Fruit fly (Drosophila melanogaster) whole organism, embryonic: Measurements from ENCODE around the gene CG12522.
A peak's percentile ranks its signal among the peaks of the same experiment; 100 is the strongest.

Experiments used
- Bdp1 ChIP-seq: fragments of 200-800 bp; sonication (Bioruptor generic); optimal IDR thresholded peaks from 3 replicates; lab custom pipeline; 2016; ENCODE audit warnings: missing biosample characterization, missing genetic modification characterization
- CG10147 ChIP-seq: fragments of 200-800 bp; sonication (Bioruptor generic); optimal IDR thresholded peaks from 2 replicates; lab custom pipeline; 2019; ENCODE audit warnings: missing biosample characterization, mild to moderate bottlenecking, missing genetic modification characterization, moderate library complexity
- CG1024 ChIP-seq: fragments of 200-800 bp; sonication (Bioruptor generic); IDR thresholded peaks from 2 replicates; pipeline ENCODE4 v1.3.6; 2022; ENCODE audit warnings: missing biosample characterization, missing genetic modification characterization
- CG10267 ChIP-seq: fragments of 200-800 bp; sonication (Bioruptor generic); optimal IDR thresholded peaks from 2 replicates; lab custom pipeline; 2018; ENCODE audit warnings: missing biosample characterization, mild to moderate bottlenecking, missing genetic modification characterization, moderate library complexity
- CG12769 ChIP-seq: fragments of 200-800 bp; sonication (Bioruptor generic); optimal IDR thresholded peaks from 2 replicates; lab custom pipeline; 2019; ENCODE audit warnings: missing biosample characterization, mild to moderate bottlenecking, missing genetic modification characterization, moderate library complexity
- CG13775 ChIP-seq: fragments of 200-800 bp; sonication (Bioruptor generic); optimal IDR thresholded peaks from 3 replicates; lab custom pipeline; 2017; ENCODE audit warnings: missing biosample characterization, mild to moderate bottlenecking, missing genetic modification characterization
- CG17612 ChIP-seq: fragments of 200-800 bp; sonication (Bioruptor generic); IDR thresholded peaks from 2 replicates; pipeline ENCODE4 v1.3.6; 2022; ENCODE audit warnings: missing biosample characterization, missing genetic modification characterization
- CG1792 ChIP-seq: fragments of 200-800 bp; sonication (Bioruptor generic); optimal IDR thresholded peaks from 2 replicates; lab custom pipeline; 2016; ENCODE audit warnings: missing biosample characterization, missing genetic modification characterization
- CG18764 ChIP-seq: fragments of 200-800 bp; sonication (Bioruptor generic); optimal IDR thresholded peaks from 3 replicates; lab custom pipeline; 2016; ENCODE audit warnings: missing biosample characterization, missing genetic modification characterization
- CG32767 ChIP-seq: fragments of 200-800 bp; sonication (Bioruptor generic); IDR thresholded peaks from 2 replicates; pipeline ENCODE4 v1.3.6; 2022; ENCODE audit warnings: missing biosample characterization, missing genetic modification characterization
- CG34422 ChIP-seq: fragments of 200-800 bp; sonication (Bioruptor generic); IDR thresholded peaks from 3 replicates; pipeline ENCODE4 v1.3.6; 2022; ENCODE audit warnings: missing biosample characterization, missing genetic modification characterization
- CG3847 ChIP-seq: fragments of 200-800 bp; sonication (Bioruptor generic); IDR thresholded peaks from 2 replicates; pipeline ENCODE4 v1.3.6; 2022; ENCODE audit warnings: missing biosample characterization, missing genetic modification characterization
- CG4404 ChIP-seq: fragments of 200-800 bp; sonication (Bioruptor generic); IDR thresholded peaks from 2 replicates; pipeline ENCODE4 v1.3.6; 2022; ENCODE audit warnings: missing biosample characterization, missing genetic modification characterization
- CG6175 ChIP-seq: fragments of 200-800 bp; sonication (Bioruptor generic); IDR thresholded peaks from 3 replicates; pipeline ENCODE4 v1.3.6; 2022; ENCODE audit warnings: missing biosample characterization, missing genetic modification characterization
- CG6254 ChIP-seq: fragments of 200-800 bp; sonication (Bioruptor generic); optimal IDR thresholded peaks from 3 replicates; lab custom pipeline; 2017; ENCODE audit warnings: mild to moderate bottlenecking, missing biosample characterization, missing genetic modification reagents, missing genetic modification characterization
- CG7357 ChIP-seq: fragments of 200-800 bp; sonication (Bioruptor generic); IDR thresholded peaks from 3 replicates; pipeline ENCODE4 v1.3.6; 2022; ENCODE audit warnings: missing biosample characterization, missing genetic modification characterization
- CG9215 ChIP-seq: fragments of 200-800 bp; sonication (Bioruptor generic); IDR thresholded peaks from 2 replicates; pipeline ENCODE4 v1.3.6; 2022; ENCODE audit warnings: missing biosample characterization, missing genetic modification characterization
- CkIIα-i1 ChIP-seq: fragments of 200-800 bp; sonication (Bioruptor generic); IDR thresholded peaks from 2 replicates; pipeline ENCODE4 v1.3.6; 2022; ENCODE audit warnings: missing biosample characterization, missing genetic modification characterization
- CoRest ChIP-seq: fragments of 200-800 bp; sonication (Bioruptor generic); optimal IDR thresholded peaks from 3 replicates; lab custom pipeline; 2018; ENCODE audit warnings: missing biosample characterization, mild to moderate bottlenecking, missing genetic modification characterization, moderate library complexity
- Dfd ChIP-seq, 2 experiments: fragments of >200 bp; optimal IDR thresholded peaks; 2 replicates each; lab custom pipeline; 2017; ENCODE audit warnings: missing biosample characterization in 2 of 2, missing genetic modification characterization in 2 of 2
- E2f1 ChIP-seq: fragments of 200-800 bp; sonication (Bioruptor generic); IDR thresholded peaks from 2 replicates; pipeline ENCODE4 v1.3.6; 2022; ENCODE audit warnings: missing biosample characterization, missing genetic modification characterization
- Fer1 ChIP-seq: fragments of 200-800 bp; sonication (Bioruptor generic); optimal IDR thresholded peaks from 2 replicates; lab custom pipeline; 2017; ENCODE audit warnings: missing biosample characterization, mild to moderate bottlenecking, missing genetic modification characterization
- Hr3 ChIP-seq: fragments of 200-800 bp; sonication (Bioruptor generic); optimal IDR thresholded peaks from 3 replicates; lab custom pipeline; 2016; ENCODE audit warnings: missing biosample characterization, missing genetic modification characterization
- Mes4 ChIP-seq: fragments of 200-800 bp; sonication (Bioruptor generic); optimal IDR thresholded peaks from 2 replicates; lab custom pipeline; 2016; ENCODE audit warnings: missing biosample characterization, missing genetic modification characterization
- Myb ChIP-seq: fragments of 200-800 bp; sonication (Bioruptor generic); optimal IDR thresholded peaks from 2 replicates; lab custom pipeline; 2016; ENCODE audit warnings: missing biosample characterization, missing genetic modification characterization
- Poxn ChIP-seq: fragments of 200-800 bp; sonication (Bioruptor generic); IDR thresholded peaks from 2 replicates; pipeline ENCODE4 v1.3.6; 2022; ENCODE audit warnings: missing biosample characterization, missing genetic modification characterization
- Spps ChIP-seq: fragments of 200-800 bp; sonication (Bioruptor generic); optimal IDR thresholded peaks from 2 replicates; lab custom pipeline; 2018; ENCODE audit warnings: missing biosample characterization, mild to moderate bottlenecking, missing genetic modification characterization
- Taf1 ChIP-seq: fragments of 200-800 bp; sonication (Bioruptor generic); IDR thresholded peaks from 2 replicates; pipeline ENCODE4 v1.3.6; 2022; ENCODE audit warnings: missing biosample characterization, missing genetic modification characterization
- Tbp ChIP-seq: fragments of >200 bp; optimal IDR thresholded peaks from 2 replicates; lab custom pipeline; 2018; ENCODE audit warnings: missing biosample characterization, missing genetic modification characterization
- amos ChIP-seq: fragments of 200-800 bp; sonication (Bioruptor generic); IDR thresholded peaks from 2 replicates; pipeline ENCODE4 v1.3.6; 2022; ENCODE audit warnings: missing biosample characterization, missing genetic modification characterization; ENCODE audit not compliant: partially characterized antibody
- ato ChIP-seq: fragments of 200-800 bp; sonication (Bioruptor generic); IDR thresholded peaks from 2 replicates; pipeline ENCODE4 v1.3.6; 2022; ENCODE audit warnings: missing biosample characterization, missing genetic modification characterization; ENCODE audit not compliant: partially characterized antibody
- bab2 ChIP-seq: fragments of 200-800 bp; sonication (Bioruptor generic); optimal IDR thresholded peaks from 2 replicates; lab custom pipeline; 2016; ENCODE audit warnings: missing biosample characterization, missing genetic modification characterization
- bowl ChIP-seq: fragments of 200-800 bp; sonication (Bioruptor generic); IDR thresholded peaks from 2 replicates; pipeline ENCODE4 v1.3.6; 2022; ENCODE audit warnings: missing biosample characterization, missing genetic modification characterization
- danr ChIP-seq: fragments of 200-800 bp; sonication (Bioruptor generic); IDR thresholded peaks from 2 replicates; pipeline ENCODE4 v1.3.6; 2022; ENCODE audit warnings: missing biosample characterization, missing genetic modification characterization
- fd102C ChIP-seq: fragments of 200-800 bp; sonication (Bioruptor generic); optimal IDR thresholded peaks from 2 replicates; lab custom pipeline; 2018; ENCODE audit warnings: missing biosample characterization, mild to moderate bottlenecking, missing genetic modification characterization, moderate library complexity
- fd96Cb ChIP-seq: fragments of 200-800 bp; sonication (Bioruptor generic); optimal IDR thresholded peaks from 2 replicates; lab custom pipeline; 2018; ENCODE audit warnings: missing biosample characterization, mild to moderate bottlenecking, missing genetic modification characterization, moderate library complexity
- gfzf ChIP-seq: fragments of 200-800 bp; sonication (Bioruptor generic); optimal IDR thresholded peaks from 2 replicates; lab custom pipeline; 2016; ENCODE audit warnings: missing biosample characterization, mild to moderate bottlenecking, missing genetic modification characterization, moderate library complexity
- gt ChIP-seq: fragments of 200-800 bp; sonication (Bioruptor generic); IDR thresholded peaks from 2 replicates; pipeline ENCODE4 v1.3.6; 2022; ENCODE audit warnings: missing biosample characterization, missing genetic modification characterization
- kah ChIP-seq: fragments of 200-800 bp; sonication (Bioruptor generic); optimal IDR thresholded peaks from 2 replicates; lab custom pipeline; 2018; ENCODE audit warnings: missing biosample characterization, mild to moderate bottlenecking, missing genetic modification characterization
- kay ChIP-seq: fragments of 200-800 bp; sonication (Bioruptor generic); optimal IDR thresholded peaks from 2 replicates; lab custom pipeline; 2016; ENCODE audit warnings: missing biosample characterization, missing genetic modification characterization
- oc ChIP-seq: fragments of 200-800 bp; sonication (Bioruptor generic); optimal IDR thresholded peaks from 2 replicates; lab custom pipeline; 2018; ENCODE audit warnings: missing biosample characterization, mild to moderate bottlenecking, missing genetic modification characterization, moderate library complexity
- pum ChIP-seq: fragments of 200-800 bp; sonication (Bioruptor generic); optimal IDR thresholded peaks from 2 replicates; lab custom pipeline; 2016; ENCODE audit warnings: missing biosample characterization, missing genetic modification characterization
- rib ChIP-seq: fragments of 200-800 bp; sonication (Bioruptor generic); IDR thresholded peaks from 2 replicates; pipeline ENCODE4 v1.3.6; 2022; ENCODE audit warnings: missing biosample characterization, missing genetic modification characterization
- row ChIP-seq: fragments of 200-800 bp; sonication (Bioruptor generic); IDR thresholded peaks from 3 replicates; pipeline ENCODE4 v1.3.6; 2022; ENCODE audit warnings: missing biosample characterization, missing genetic modification characterization
- salm ChIP-seq: fragments of 200-800 bp; sonication (Bioruptor generic); optimal IDR thresholded peaks from 2 replicates; lab custom pipeline; 2018; ENCODE audit warnings: missing biosample characterization, mild to moderate bottlenecking, missing genetic modification characterization
- sob ChIP-seq: fragments of 200-800 bp; sonication (Bioruptor generic); IDR thresholded peaks from 2 replicates; pipeline ENCODE4 v1.3.6; 2022; ENCODE audit warnings: missing biosample characterization, missing genetic modification characterization
- sug ChIP-seq: fragments of 200-800 bp; optimal IDR thresholded peaks from 2 replicates; lab custom pipeline; 2019; ENCODE audit warnings: missing biosample characterization, mild to moderate bottlenecking, missing genetic modification characterization, moderate library complexity
- toy ChIP-seq: fragments of 200-800 bp; sonication (Bioruptor generic); IDR thresholded peaks from 2 replicates; pipeline ENCODE4 v1.3.6; 2022; ENCODE audit warnings: missing biosample characterization, missing genetic modification characterization
- unpg ChIP-seq: fragments of 200-800 bp; sonication (Bioruptor generic); optimal IDR thresholded peaks from 3 replicates; lab custom pipeline; 2018; ENCODE audit warnings: missing biosample characterization, mild to moderate bottlenecking, missing genetic modification characterization, moderate library complexity
- zfh2 ChIP-seq: fragments of 200-800 bp; sonication (Bioruptor generic); optimal IDR thresholded peaks from 2 replicates; lab custom pipeline; 2016; ENCODE audit warnings: missing biosample characterization, missing genetic modification characterization

The CG12522 gene

DNA sequence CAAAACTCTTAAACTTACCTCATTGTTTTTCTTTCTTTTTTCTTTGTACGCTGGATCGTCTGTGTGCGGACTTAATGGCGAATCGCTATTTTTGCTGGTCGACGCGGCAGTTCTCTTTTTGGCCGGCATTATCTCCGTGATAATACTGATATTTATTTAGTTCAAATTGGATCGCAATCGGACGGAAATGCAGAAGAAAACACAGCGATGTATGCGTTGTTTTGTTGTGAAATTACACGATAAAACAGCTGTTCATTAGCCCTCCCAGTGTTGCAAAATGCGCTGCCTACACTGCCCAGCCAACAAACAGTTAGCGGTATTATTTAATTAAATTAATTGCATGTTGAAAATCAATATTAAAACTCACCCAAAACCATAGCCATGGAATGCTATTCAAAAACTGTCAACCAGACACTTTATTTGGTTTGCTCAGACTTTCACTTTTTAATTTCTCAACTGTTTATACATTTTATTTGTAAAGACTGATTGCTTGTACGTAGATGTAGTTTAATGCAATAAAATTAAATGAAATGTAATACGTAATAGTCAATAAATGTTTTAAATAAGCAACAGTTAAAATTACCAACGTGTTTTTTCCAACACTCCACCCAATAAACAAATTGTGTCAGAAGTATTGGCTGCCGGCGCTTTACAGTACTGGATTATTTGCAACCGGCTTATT, 9.9 kb upstream of the CG12522 start, which contains the start of the genes Irbp18 and APP-BP1 (continued):
- peak; percentile 78 for TF ChIP-seq salm (tag; lab: Kevin White, UChicago)
- TF ChIP-seq CG10147 (GFP tag; lab: Kevin White, UChicago), result peak; percentile 91
- peak; percentile 76 for TF ChIP-seq oc (tag; lab: Kevin White, UChicago)
- peak; percentile 90 for TF ChIP-seq Mes4 (GFP tag; lab: Kevin White, UChicago)
- peak; percentile 68 for TF ChIP-seq kah
- TF ChIP-seq danr (GFP tag; lab: Robert Waterston, UW), result peak; percentile 81
- TF ChIP-seq CoRest (tag; lab: Kevin White, UChicago), result peak; percentile 95
- TF ChIP-seq CG18764 (GFP tag; lab: Kevin White, UChicago), result peak; percentile 92
- peak; percentile 92 for TF ChIP-seq CG12769 (tag; lab: Kevin White, UChicago)
- TF ChIP-seq toy (GFP tag; lab: Robert Waterston, UW), result peak; percentile 54; the same call in 1 of the 2 replicates
- TF ChIP-seq CG13775 (GFP tag; lab: Kevin White, UChicago), result peak; percentile 96
- peak; percentile 93 for TF ChIP-seq pum (GFP tag; lab: Kevin White, UChicago)
- TF ChIP-seq Dfd (GFP tag; optimal IDR thresholded peaks at IDR 0.05; lab: Kevin White, UChicago), result no peak
- TF ChIP-seq Bdp1 (GFP tag; lab: Kevin White, UChicago), result peak; percentile 90
- peak; percentile 45; the same call in 1 of the 2 replicates for TF ChIP-seq gt (GFP tag; lab: Robert Waterston, UW)
- TF ChIP-seq CG6254 (GFP tag; lab: Kevin White, UChicago), result peak; percentile 84
- no peak for TF ChIP-seq ato (GFP tag; lab: Robert Waterston, UW)
- peak; percentile 23 for TF ChIP-seq gfzf (GFP tag; lab: Kevin White, UChicago)
- TF ChIP-seq CG9215 (GFP tag; lab: Robert Waterston, UW), result peak; percentile 86
- TF ChIP-seq CG1024 (GFP tag; lab: Robert Waterston, UW), result peak; percentile 63
- TF ChIP-seq kay (GFP tag; lab: Kevin White, UChicago), result peak; percentile 93
- 0 out of 2 replicates have a peak, but pooled peaks have one; percentile 31 for TF ChIP-seq CkIIα-i1 (GFP tag; lab: Robert Waterston, UW)
- TF ChIP-seq amos (GFP tag; lab: Robert Waterston, UW), result no peak; the same call in 1 of the 2 replicates
- peak; percentile 93 for TF ChIP-seq unpg (GFP tag; lab: Kevin White, UChicago)
- peak; percentile 90 for TF ChIP-seq E2f1 (GFP tag; lab: Robert Waterston, UW)
- peak; percentile 66; the same call in 2 of the 3 replicates for TF ChIP-seq CG7357 (GFP tag; lab: Robert Waterston, UW)
- TF ChIP-seq CG10267, result peak; percentile 98
- TF ChIP-seq CG32767 (GFP tag; lab: Robert Waterston, UW), result peak; percentile 85
- peak; percentile 89 for TF ChIP-seq fd96Cb
- TF ChIP-seq sug (tag; lab: Kevin White, UChicago), result peak; percentile 89
- TF ChIP-seq row (GFP tag; lab: Robert Waterston, UW), result peak; percentile 88
- TF ChIP-seq CG3847, result peak; percentile 89
- peak; percentile 96 for TF ChIP-seq zfh2 (GFP tag; lab: Kevin White, UChicago)
- peak; percentile 83 for TF ChIP-seq Myb (GFP tag; lab: Kevin White, UChicago)
- no peak for TF ChIP-seq bowl (GFP tag; lab: Robert Waterston, UW)
- TF ChIP-seq CG17612 (GFP tag; lab: Robert Waterston, UW), result peak; percentile 72
- TF ChIP-seq Taf1 (GFP tag; lab: Robert Waterston, UW), result peak; percentile 67
- peak; percentile 50 for TF ChIP-seq Poxn
- no peak for TF ChIP-seq Tbp (GFP tag; lab: Kevin White, UChicago)
- TF ChIP-seq bab2, result peak; percentile 93
- peak; percentile 87 for TF ChIP-seq Spps
- TF ChIP-seq CG34422, result peak; percentile 87
- TF ChIP-seq Hr3 (GFP tag; lab: Kevin White, UChicago), result peak; percentile 95
- TF ChIP-seq CG6175 (GFP tag; lab: Robert Waterston, UW), result peak; percentile 61; the same call in 1 of the 3 replicates
- peak; percentile 87 for TF ChIP-seq rib (GFP tag; lab: Robert Waterston, UW)
- peak; percentile 92 for TF ChIP-seq sob (GFP tag; lab: Robert Waterston, UW)
- peak; percentile 91 for TF ChIP-seq CG1792 (GFP tag; lab: Kevin White, UChicago)
- peak; percentile 73 for TF ChIP-seq CG4404
- peak; percentile 94 for TF ChIP-seq Fer1 (GFP tag; lab: Kevin White, UChicago)
- TF ChIP-seq fd102C (GFP tag; lab: Kevin White, UChicago), result peak; percentile 76
